Worm (Caenorhabditis elegans): Measurements from ENCODE around the gene phf-5.

Gene phf-5

ce11 chrIII:2324703-2325102, 18.7 kb upstream of the phf-5 start:
- no peak for TF ChIP-seq hnd-1 (tag; optimal IDR thresholded peaks at IDR 0.05)
- TF ChIP-seq tbx-37 (GFP tag; conservative IDR thresholded peaks at IDR 0.05) = no peak
- no peak for TF ChIP-seq hmbx-1 (tag; optimal IDR thresholded peaks at IDR 0.05)
- no peak for TF ChIP-seq ama-1 (optimal IDR thresholded peaks at IDR 0.05)
- TF ChIP-seq F13C5.2 (tag; optimal IDR thresholded peaks at IDR 0.05) = no peak
- no peak for TF ChIP-seq sea-1 (GFP tag; conservative IDR thresholded peaks at IDR 0.05)
- no peak for TF ChIP-seq hmg-4 (GFP tag; optimal IDR thresholded peaks at IDR 0.05)
- no peak for TF ChIP-seq pes-1 (GFP tag; IDR thresholded peaks at IDR 0.05)
- TF ChIP-seq ceh-36 (tag; optimal IDR thresholded peaks at IDR 0.05) = no peak
- no peak for TF ChIP-seq scrt-1 (GFP tag; IDR thresholded peaks at IDR 0.05)
- no peak for TF ChIP-seq tbx-11 (GFP tag; IDR thresholded peaks at IDR 0.05)
- TF ChIP-seq aly-1 (tag; optimal IDR thresholded peaks at IDR 0.05) = no peak
- no peak for TF ChIP-seq B0310.2 (tag; optimal IDR thresholded peaks at IDR 0.05)
- no peak for TF ChIP-seq ets-7 (tag; optimal IDR thresholded peaks at IDR 0.05)
- TF ChIP-seq flt-1 (GFP tag; IDR thresholded peaks at IDR 0.05) = no peak

ce11 chrIII:2328612-2329011, 14.8 kb upstream of the phf-5 start:
- TF ChIP-seq pes-1 (GFP tag; IDR thresholded peaks at IDR 0.05) = no peak
- no peak for TF ChIP-seq sea-1 (GFP tag; conservative IDR thresholded peaks at IDR 0.05)
- TF ChIP-seq tbx-11 (GFP tag; IDR thresholded peaks at IDR 0.05) = no peak
- no peak for TF ChIP-seq hmbx-1 (tag; optimal IDR thresholded peaks at IDR 0.05)
- no peak for TF ChIP-seq scrt-1 (GFP tag; IDR thresholded peaks at IDR 0.05)
- TF ChIP-seq ceh-13 (GFP tag; optimal IDR thresholded peaks at IDR 0.05) = no peak
- TF ChIP-seq B0310.2 (tag; optimal IDR thresholded peaks at IDR 0.05) = no peak
- TF ChIP-seq aly-1 (tag; optimal IDR thresholded peaks at IDR 0.05) = no peak
- TF ChIP-seq tbx-37 (GFP tag; conservative IDR thresholded peaks at IDR 0.05) = no peak
- TF ChIP-seq hmg-4 (GFP tag; optimal IDR thresholded peaks at IDR 0.05) = no peak
- no peak for TF ChIP-seq ceh-36 (tag; optimal IDR thresholded peaks at IDR 0.05)
- no peak for TF ChIP-seq ets-7 (tag; optimal IDR thresholded peaks at IDR 0.05)
- TF ChIP-seq flt-1 (GFP tag; IDR thresholded peaks at IDR 0.05) = no peak

ce11 chrIII:2329336-2329735, 14.0 kb upstream of the phf-5 start, which contains the start of gene Y54F10BM.12:
Gene Y54F10BM.12, minus strand, starts transcription at chrIII:2329679.
- TF ChIP-seq F13C5.2 (tag; optimal IDR thresholded peaks at IDR 0.05) (no peak), scrt-1 (GFP tag; IDR thresholded peaks at IDR 0.05) (no peak), sea-1 (GFP tag; conservative IDR thresholded peaks at IDR 0.05) (no peak), flt-1 (GFP tag; IDR thresholded peaks at IDR 0.05) (no peak), ceh-36 (tag; optimal IDR thresholded peaks at IDR 0.05) (no peak), pes-1 (GFP tag; IDR thresholded peaks at IDR 0.05) (no peak), ama-1 (optimal IDR thresholded peaks at IDR 0.05) (no peak), hnd-1 (tag; optimal IDR thresholded peaks at IDR 0.05) (no peak), aly-1 (tag; optimal IDR thresholded peaks at IDR 0.05) (no peak), ceh-13 (GFP tag; optimal IDR thresholded peaks at IDR 0.05) (no peak), hmbx-1 (tag; optimal IDR thresholded peaks at IDR 0.05) (no peak), tbx-11 (GFP tag; IDR thresholded peaks at IDR 0.05) (no peak), tbx-37 (GFP tag; conservative IDR thresholded peaks at IDR 0.05) (no peak), tra-4 (tag; optimal IDR thresholded peaks at IDR 0.05) (no peak), hmg-4 (GFP tag; optimal IDR thresholded peaks at IDR 0.05) (no peak), B0310.2 (tag; optimal IDR thresholded peaks at IDR 0.05) (no peak), ets-7 (tag; optimal IDR thresholded peaks at IDR 0.05) (no peak)

ce11 chrIII:2330389-2330788, 13.0 kb upstream of the phf-5 start:
- no peak for TF ChIP-seq ama-1 (optimal IDR thresholded peaks at IDR 0.05)
- no peak for TF ChIP-seq hnd-1 (tag; optimal IDR thresholded peaks at IDR 0.05)
- peak; percentile 43 for TF ChIP-seq ceh-36 (tag; optimal IDR thresholded peaks at IDR 0.05)
- no peak for TF ChIP-seq hmg-4 (GFP tag; optimal IDR thresholded peaks at IDR 0.05)

ce11 chrIII:2331033-2331625, 12.2 kb upstream of the phf-5 start, which contains the start of the genes Y54F10BM.13 and ppm-1.D:
Gene Y54F10BM.13, minus strand, starts transcription at chrIII:2331083.
Gene ppm-1.D, plus strand, starts transcription at chrIII:2331572.
- TF ChIP-seq sea-1 (GFP tag; conservative IDR thresholded peaks at IDR 0.05) (no peak), flt-1 (GFP tag; IDR thresholded peaks at IDR 0.05) (no peak), tbx-11 (GFP tag; IDR thresholded peaks at IDR 0.05) (no peak), hmg-4 (GFP tag; optimal IDR thresholded peaks at IDR 0.05) (no peak), ceh-36 (tag; optimal IDR thresholded peaks at IDR 0.05) (no peak), pes-1 (GFP tag; IDR thresholded peaks at IDR 0.05) (no peak), F13C5.2 (tag; optimal IDR thresholded peaks at IDR 0.05) (no peak), tbx-37 (GFP tag; conservative IDR thresholded peaks at IDR 0.05) (no peak)

- TF ChIP-seq hmbx-1 (tag; optimal IDR thresholded peaks at IDR 0.05) (no peak), tbx-37 (GFP tag; conservative IDR thresholded peaks at IDR 0.05) (no peak), ets-7 (tag; optimal IDR thresholded peaks at IDR 0.05) (no peak), F13C5.2 (tag; optimal IDR thresholded peaks at IDR 0.05) (no peak), aly-1 (tag; optimal IDR thresholded peaks at IDR 0.05) (no peak), ceh-36 (tag; optimal IDR thresholded peaks at IDR 0.05) (no peak), scrt-1 (GFP tag; IDR thresholded peaks at IDR 0.05) (no peak)
Observed at ce11 chrIII:2347291-2347690, 3.9 kb downstream of the phf-5 start, which contains the start of gene gip-1. Gene gip-1, plus strand, starts transcription at chrIII:2347591.

ce11 chrIII:2349956-2350355, 6.6 kb downstream of the phf-5 start:
- TF ChIP-seq ceh-36 (tag; optimal IDR thresholded peaks at IDR 0.05) = no peak
- no peak for TF ChIP-seq flt-1 (GFP tag; IDR thresholded peaks at IDR 0.05)
- TF ChIP-seq ama-1 (optimal IDR thresholded peaks at IDR 0.05) = no peak
- no peak for TF ChIP-seq tbx-37 (GFP tag; conservative IDR thresholded peaks at IDR 0.05)
- no peak for TF ChIP-seq ets-7 (tag; optimal IDR thresholded peaks at IDR 0.05)
- no peak for TF ChIP-seq hnd-1 (tag; optimal IDR thresholded peaks at IDR 0.05)
- TF ChIP-seq tra-4 (tag; optimal IDR thresholded peaks at IDR 0.05) = no peak
- TF ChIP-seq hmg-4 (GFP tag; optimal IDR thresholded peaks at IDR 0.05) = no peak
- TF ChIP-seq hmbx-1 (tag; optimal IDR thresholded peaks at IDR 0.05) = no peak
- TF ChIP-seq scrt-1 (GFP tag; IDR thresholded peaks at IDR 0.05) = no peak
- TF ChIP-seq B0310.2 (tag; optimal IDR thresholded peaks at IDR 0.05) = no peak
- TF ChIP-seq tbx-11 (GFP tag; IDR thresholded peaks at IDR 0.05) = no peak
- TF ChIP-seq sea-1 (GFP tag; conservative IDR thresholded peaks at IDR 0.05) = no peak
- TF ChIP-seq pes-1 (GFP tag; IDR thresholded peaks at IDR 0.05) = no peak
- TF ChIP-seq ceh-13 (GFP tag; optimal IDR thresholded peaks at IDR 0.05) = no peak
- TF ChIP-seq aly-1 (tag; optimal IDR thresholded peaks at IDR 0.05) = no peak

All from whole organism, early embryonic.